Worm (Caenorhabditis elegans) whole organism, early embryonic: ENCODE data around the gene K10H10.5.

Experiments
- B0310.2 ChIP-seq: sonication (generic microtip); optimal IDR thresholded peaks from 2 replicates; lab custom pipeline; 2016; ENCODE audit warnings: mild to moderate bottlenecking, missing genetic modification characterization, missing compliant biosample characterization
- ama-1 ChIP-seq: fragments of 150-350 bp; optimal IDR thresholded peaks from 2 replicates; lab custom pipeline; 2014
- ceh-13 ChIP-seq: fragments of 200-800 bp; sonication (Bioruptor generic); optimal IDR thresholded peaks from 2 replicates; lab custom pipeline; 2018; ENCODE audit warnings: mild to moderate bottlenecking, missing genetic modification characterization, missing compliant biosample characterization
- ceh-36 ChIP-seq: sonication (generic microtip); optimal IDR thresholded peaks from 2 replicates; lab custom pipeline; 2016; ENCODE audit warnings: missing genetic modification characterization, inconsistent platforms, missing compliant biosample characterization
- ets-7 ChIP-seq: sonication (generic microtip); optimal IDR thresholded peaks from 2 replicates; lab custom pipeline; 2016; ENCODE audit warnings: missing genotype, missing genetic modification characterization, missing compliant biosample characterization
- flt-1 ChIP-seq: fragments of 200-800 bp; sonication (Bioruptor generic); IDR thresholded peaks from 2 replicates; pipeline ENCODE4 v1.3.6; 2022; ENCODE audit warnings: missing genetic modification characterization, missing compliant biosample characterization
- hmg-4 ChIP-seq: fragments of 200-800 bp; sonication (Bioruptor generic); optimal IDR thresholded peaks from 2 replicates; lab custom pipeline; 2018; ENCODE audit warnings: mild to moderate bottlenecking, missing genetic modification characterization, missing compliant biosample characterization
- pes-1 ChIP-seq: fragments of 200-800 bp; sonication (Bioruptor generic); IDR thresholded peaks from 2 replicates; pipeline ENCODE4 v1.3.6; 2022; ENCODE audit warnings: missing genetic modification reagents, missing genetic modification characterization, missing compliant biosample characterization
- scrt-1 ChIP-seq: fragments of 200-800 bp; sonication (Bioruptor generic); IDR thresholded peaks from 2 replicates; pipeline ENCODE4 v1.3.6; 2022; ENCODE audit warnings: missing genetic modification characterization, missing compliant biosample characterization
- tbx-37 ChIP-seq: fragments of 200-800 bp; sonication (Bioruptor generic); conservative IDR thresholded peaks from 2 replicates; pipeline ENCODE4 v1.3.6; 2022; ENCODE audit warnings: missing genetic modification reagents, missing genetic modification characterization, missing compliant biosample characterization

ce11 chrII:14494464-14494863 is 7.1 kb upstream of the K10H10.5 start:
- TF ChIP-seq ama-1 (no peak), scrt-1 (GFP tag; lab: Robert Waterston, UW) (no peak), ceh-13 (GFP tag; lab: Kevin White, UChicago) (no peak), ceh-36 (tag; lab: Kevin White, UChicago) (no peak), B0310.2 (tag; lab: Kevin White, UChicago) (no peak), hmg-4 (GFP tag; lab: Kevin White, UChicago) (no peak), tbx-37 (GFP tag; lab: Robert Waterston, UW) (no peak), pes-1 (GFP tag; lab: Robert Waterston, UW) (no peak), flt-1 (GFP tag; lab: Robert Waterston, UW) (no peak), ets-7 (tag; lab: Kevin White, UChicago) (no peak)
